Worm (Caenorhabditis elegans): ENCODE results near the gene M162.15.

M162.15 gene

ce11 chrV:19724589-19724988, 47.0 kb downstream of the M162.15 start:
- no peak for TF ChIP-seq elt-2 (tag; optimal IDR thresholded peaks at IDR 0.05)

- TF ChIP-seq unc-42 (tag; optimal IDR thresholded peaks at IDR 0.05), result peak; percentile 19
- no peak for TF ChIP-seq fkh-10 (GFP tag; optimal IDR thresholded peaks at IDR 0.05)
- peak; percentile 43 for TF ChIP-seq nfya-1 (tag; optimal IDR thresholded peaks at IDR 0.05)
- TF ChIP-seq unc-55 (GFP tag; optimal IDR thresholded peaks at IDR 0.05), result no peak
- no peak for TF ChIP-seq pat-9 (tag; optimal IDR thresholded peaks at IDR 0.05)
- TF ChIP-seq tbx-2 (tag; optimal IDR thresholded peaks at IDR 0.05), result no peak
- peak; percentile 87 for TF ChIP-seq pha-2 (tag; optimal IDR thresholded peaks at IDR 0.05)
- no peak for TF ChIP-seq hlh-8 (tag; optimal IDR thresholded peaks at IDR 0.05)
- peak; percentile 48 for TF ChIP-seq lin-11 (tag; optimal IDR thresholded peaks at IDR 0.05)
- no peak for TF ChIP-seq ama-1 (optimal IDR thresholded peaks at IDR 0.05)
- peak; percentile 19 for TF ChIP-seq fkh-6 (tag; optimal IDR thresholded peaks at IDR 0.05)
- TF ChIP-seq mec-3 (tag; optimal IDR thresholded peaks at IDR 0.05; ENCODE audit: borderline replicate concordance), result no peak
- peak; percentile 76; the same call in 1 of the 2 replicates for TF ChIP-seq ceh-45 (GFP tag; IDR thresholded peaks at IDR 0.05)
- no peak for TF ChIP-seq eyg-1 (tag; optimal IDR thresholded peaks at IDR 0.05)
- peak; percentile 72 for TF ChIP-seq ceh-6 (GFP tag; optimal IDR thresholded peaks at IDR 0.05)
- peak; percentile 83 for TF ChIP-seq ceh-19 (GFP tag; optimal IDR thresholded peaks at IDR 0.05)
- peak; percentile 51 for TF ChIP-seq sox-2 (GFP tag; IDR thresholded peaks at IDR 0.05)
- peak; percentile 52 for TF ChIP-seq che-1 (tag; optimal IDR thresholded peaks at IDR 0.05)
- TF ChIP-seq T23F11.4 (GFP tag; optimal IDR thresholded peaks at IDR 0.05), result peak; percentile 50
- TF ChIP-seq pqm-1 (tag; optimal IDR thresholded peaks at IDR 0.05), result no peak
- TF ChIP-seq hlh-13 (GFP tag; optimal IDR thresholded peaks at IDR 0.05), result no peak
- TF ChIP-seq pag-3 (tag; optimal IDR thresholded peaks at IDR 0.05; ENCODE audit: borderline replicate concordance), result peak; percentile 23
- peak; percentile 45 for TF ChIP-seq ref-2 (tag; optimal IDR thresholded peaks at IDR 0.05)
- TF ChIP-seq hlh-30 (tag; optimal IDR thresholded peaks at IDR 0.05; ENCODE audit: insufficient read depth), result no peak
- TF ChIP-seq dmd-4 (tag; optimal IDR thresholded peaks at IDR 0.05; ENCODE audit: borderline replicate concordance), result peak; percentile 5
- TF ChIP-seq unc-3 (GFP tag; conservative IDR thresholded peaks at IDR 0.05), result peak; percentile 52; the same call in 1 of the 2 replicates
- peak; percentile 78 for TF ChIP-seq unc-3 (tag; optimal IDR thresholded peaks at IDR 0.05)
- TF ChIP-seq C08G9.2 (tag; optimal IDR thresholded peaks at IDR 0.05), result peak; percentile 24
- no peak for TF ChIP-seq K02D7.2 (tag; optimal IDR thresholded peaks at IDR 0.05)
- TF ChIP-seq hlh-6 (tag; optimal IDR thresholded peaks at IDR 0.05), result peak; percentile 63
- TF ChIP-seq ceh-31 (tag; optimal IDR thresholded peaks at IDR 0.05), result no peak
- no peak for TF ChIP-seq ceh-2 (tag; optimal IDR thresholded peaks at IDR 0.05)
- peak; percentile 56 for TF ChIP-seq sox-4 (tag; optimal IDR thresholded peaks at IDR 0.05)
- peak; percentile 45 for TF ChIP-seq hlh-15 (tag; optimal IDR thresholded peaks at IDR 0.05)
- no peak for TF ChIP-seq npax-4 (tag; optimal IDR thresholded peaks at IDR 0.05)
- peak; percentile 16 for TF ChIP-seq ztf-16 (tag; optimal IDR thresholded peaks at IDR 0.05)
- peak; percentile 22 for TF ChIP-seq ceh-14 (tag; optimal IDR thresholded peaks at IDR 0.05)
- TF ChIP-seq zip-5 (tag; optimal IDR thresholded peaks at IDR 0.05), result peak; percentile 5
- TF ChIP-seq ceh-24 (tag; optimal IDR thresholded peaks at IDR 0.05), result peak; percentile 16
- peak; percentile 36 for TF ChIP-seq ceh-48 (tag; optimal IDR thresholded peaks at IDR 0.05)
- peak; percentile 66 for TF ChIP-seq gmeb-2 (tag; optimal IDR thresholded peaks at IDR 0.05)
- no peak for TF ChIP-seq pax-1 (tag; optimal IDR thresholded peaks at IDR 0.05)
- TF ChIP-seq madf-2 (tag; optimal IDR thresholded peaks at IDR 0.05), result peak; percentile 18
- TF ChIP-seq C38D4.7 (GFP tag; optimal IDR thresholded peaks at IDR 0.05), result peak; percentile 51
- TF ChIP-seq K09A11.1 (tag; optimal IDR thresholded peaks at IDR 0.05; ENCODE audit: insufficient read depth), result peak; percentile 64
- TF ChIP-seq pha-4 (tag; optimal IDR thresholded peaks at IDR 0.05), result no peak
- TF ChIP-seq elt-2 (tag; optimal IDR thresholded peaks at IDR 0.05), result peak; percentile 54
- peak; percentile 58 for TF ChIP-seq ceh-34 (tag; optimal IDR thresholded peaks at IDR 0.05)
- TF ChIP-seq ahr-1 (tag; optimal IDR thresholded peaks at IDR 0.05), result no peak
- TF ChIP-seq nhr-232 (tag; optimal IDR thresholded peaks at IDR 0.05), result peak; percentile 55
- no peak for TF ChIP-seq tbx-7 (tag; optimal IDR thresholded peaks at IDR 0.05)
These were observed 48.7 kb downstream of the M162.15 start for ce11 chrV:19722881-19723280.

Data from whole organism, late embryonic.